Worm (Caenorhabditis elegans) whole organism, L3 larva: ENCODE data around the gene olrn-1.

ENCODE experiments used
- aly-2 ChIP-seq: fragments of 150-350 bp; optimal IDR thresholded peaks from 2 replicates; lab custom pipeline; 2014; ENCODE audit warnings: missing biosample characterization, missing genetic modification characterization
- daf-12 ChIP-seq: fragments of 150-350 bp; optimal IDR thresholded peaks from 2 replicates; lab custom pipeline; 2014; ENCODE audit warnings: missing biosample characterization, missing genetic modification reagents, missing genetic modification characterization
- fkh-2 ChIP-seq: fragments of 150-350 bp; optimal IDR thresholded peaks from 2 replicates; lab custom pipeline; 2014; ENCODE audit warnings: missing biosample characterization, missing genetic modification reagents, missing genetic modification characterization

ce11 chrX:15552024-15552769, 14.7 kb downstream of the olrn-1 start:
- TF ChIP-seq fkh-2 (tag; lab: Kevin White, UChicago) (no peak), aly-2 (tag; lab: Kevin White, UChicago) (no peak), daf-12 (tag; lab: Kevin White, UChicago) (no peak)
